Worm (Caenorhabditis elegans): ENCODE results near the gene srt-23.

Gene srt-23

ce11 chrIV:773580-773979, 17.1 kb downstream of the srt-23 start:
- TF ChIP-seq mdl-1 (tag; optimal IDR thresholded peaks at IDR 0.05): no peak
- no peak for TF ChIP-seq nhr-67 (tag; optimal IDR thresholded peaks at IDR 0.05)
- TF ChIP-seq unc-39 (tag; optimal IDR thresholded peaks at IDR 0.05): no peak
- no peak for TF ChIP-seq ceh-9 (tag; optimal IDR thresholded peaks at IDR 0.05)
- no peak for TF ChIP-seq lin-15B (tag; optimal IDR thresholded peaks at IDR 0.05)
- TF ChIP-seq tbx-2 (tag; optimal IDR thresholded peaks at IDR 0.05): no peak
- no peak for TF ChIP-seq aly-2 (tag; optimal IDR thresholded peaks at IDR 0.05)
- TF ChIP-seq ceh-16 (tag; optimal IDR thresholded peaks at IDR 0.05): no peak
- no peak for TF ChIP-seq nhr-77 (tag; optimal IDR thresholded peaks at IDR 0.05)
- no peak for TF ChIP-seq egl-5 (tag; optimal IDR thresholded peaks at IDR 0.05)
- no peak for TF ChIP-seq jun-1 (tag; optimal IDR thresholded peaks at IDR 0.05)
- no peak for TF ChIP-seq eor-1 (tag; optimal IDR thresholded peaks at IDR 0.05)
- TF ChIP-seq R02D3.7 (tag; optimal IDR thresholded peaks at IDR 0.05): no peak
- TF ChIP-seq nhr-43 (tag; optimal IDR thresholded peaks at IDR 0.05; ENCODE audit: poor library complexity, severe bottlenecking): no peak

- no peak for TF ChIP-seq pqm-1 (tag; optimal IDR thresholded peaks at IDR 0.05)
- no peak for TF ChIP-seq nhr-77 (tag; optimal IDR thresholded peaks at IDR 0.05)
- TF ChIP-seq elt-1 (tag; optimal IDR thresholded peaks at IDR 0.05): no peak
- TF ChIP-seq pha-4 (tag; optimal IDR thresholded peaks at IDR 0.05): peak; percentile 9
- no peak for TF ChIP-seq zag-1 (tag; optimal IDR thresholded peaks at IDR 0.05)
- TF ChIP-seq egl-5 (tag; optimal IDR thresholded peaks at IDR 0.05): no peak
These were observed 22.0 kb downstream of the srt-23 start, which contains the start of gene ugt-52 for ce11 chrIV:778484-778883. TSS of gene ugt-52 (plus strand) at chrIV:778784.

ce11 chrIV:782393-782792, 25.9 kb downstream of the srt-23 start:
- TF ChIP-seq nhr-25 (tag; optimal IDR thresholded peaks at IDR 0.05) (no peak), elt-3 (tag; optimal IDR thresholded peaks at IDR 0.05) (no peak), fkh-10 (GFP tag; optimal IDR thresholded peaks at IDR 0.05) (no peak), nhr-23 (tag; optimal IDR thresholded peaks at IDR 0.05) (no peak), elt-1 (tag; optimal IDR thresholded peaks at IDR 0.05) (no peak), unc-62 (GFP tag; optimal IDR thresholded peaks at IDR 0.05) (no peak), daf-12 (tag; optimal IDR thresholded peaks at IDR 0.05) (no peak), egl-5 (tag; optimal IDR thresholded peaks at IDR 0.05) (no peak), ztf-11 (tag; optimal IDR thresholded peaks at IDR 0.05) (no peak), lin-39 (tag; optimal IDR thresholded peaks at IDR 0.05) (no peak), nhr-11 (tag; optimal IDR thresholded peaks at IDR 0.05) (no peak)

- TF ChIP-seq ztf-4 (tag; optimal IDR thresholded peaks at IDR 0.05) (no peak), eor-1 (tag; optimal IDR thresholded peaks at IDR 0.05) (no peak), nhr-43 (tag; optimal IDR thresholded peaks at IDR 0.05; ENCODE audit: poor library complexity, severe bottlenecking) (no peak), lsy-12 (tag; optimal IDR thresholded peaks at IDR 0.05) (no peak), mdl-1 (tag; optimal IDR thresholded peaks at IDR 0.05) (no peak), ama-1 (optimal IDR thresholded peaks at IDR 0.05) (no peak), nhr-11 (tag; optimal IDR thresholded peaks at IDR 0.05) (no peak), nhr-28 (tag; optimal IDR thresholded peaks at IDR 0.05) (no peak), nhr-12 (tag; optimal IDR thresholded peaks at IDR 0.05) (no peak), unc-62 (GFP tag; optimal IDR thresholded peaks at IDR 0.05) (no peak), elt-1 (tag; optimal IDR thresholded peaks at IDR 0.05) (no peak), mml-1 (tag; optimal IDR thresholded peaks at IDR 0.05) (no peak), fkh-2 (tag; optimal IDR thresholded peaks at IDR 0.05) (no peak), ceh-82 (tag; optimal IDR thresholded peaks at IDR 0.05) (no peak), lin-39 (tag; optimal IDR thresholded peaks at IDR 0.05) (no peak), lin-15B (tag; optimal IDR thresholded peaks at IDR 0.05) (no peak), nhr-77 (tag; optimal IDR thresholded peaks at IDR 0.05) (no peak), sea-2 (GFP tag; optimal IDR thresholded peaks at IDR 0.05) (no peak), daf-12 (tag; optimal IDR thresholded peaks at IDR 0.05) (no peak), hmg-11 (tag; optimal IDR thresholded peaks at IDR 0.05) (no peak)
These were observed 31.2 kb downstream of the srt-23 start, which contains the start of gene F56B3.6 for ce11 chrIV:787755-788154. TSS of gene F56B3.6 (plus strand) at chrIV:788055.

- no peak for TF ChIP-seq fkh-2 (tag; optimal IDR thresholded peaks at IDR 0.05)
- no peak for TF ChIP-seq daf-12 (tag; optimal IDR thresholded peaks at IDR 0.05)
- TF ChIP-seq elt-1 (tag; optimal IDR thresholded peaks at IDR 0.05): no peak
- TF ChIP-seq nhr-77 (tag; optimal IDR thresholded peaks at IDR 0.05): no peak
- no peak for TF ChIP-seq nhr-11 (tag; optimal IDR thresholded peaks at IDR 0.05)
- no peak for TF ChIP-seq skn-1 (tag; optimal IDR thresholded peaks at IDR 0.05)
- TF ChIP-seq R02D3.7 (tag; optimal IDR thresholded peaks at IDR 0.05): no peak
These were observed 37.8 kb downstream of the srt-23 start, which contains the start of gene F56B3.4 for ce11 chrIV:794275-794674. TSS of gene F56B3.4 (minus strand) at chrIV:794275.
